Worm (Caenorhabditis elegans) whole organism, early embryonic: ENCODE results near the gene B0563.7.

Source experiments
- B0310.2 ChIP-seq: sonication (generic microtip); optimal IDR thresholded peaks from 2 replicates; lab custom pipeline; 2016; ENCODE audit warnings: mild to moderate bottlenecking, missing genetic modification characterization, missing compliant biosample characterization
- F13C5.2 ChIP-seq: sonication (generic microtip); optimal IDR thresholded peaks from 2 replicates; lab custom pipeline; 2017; ENCODE audit warnings: mild to moderate bottlenecking, missing genetic modification characterization, inconsistent platforms, missing compliant biosample characterization
- aly-1 ChIP-seq: sonication (generic microtip); optimal IDR thresholded peaks from 2 replicates; lab custom pipeline; 2016; ENCODE audit warnings: missing genetic modification characterization, missing compliant biosample characterization
- ama-1 ChIP-seq: fragments of 150-350 bp; optimal IDR thresholded peaks from 2 replicates; lab custom pipeline; 2014
- ceh-13 ChIP-seq: fragments of 200-800 bp; sonication (Bioruptor generic); optimal IDR thresholded peaks from 2 replicates; lab custom pipeline; 2018; ENCODE audit warnings: mild to moderate bottlenecking, missing genetic modification characterization, missing compliant biosample characterization
- ceh-36 ChIP-seq: sonication (generic microtip); optimal IDR thresholded peaks from 2 replicates; lab custom pipeline; 2016; ENCODE audit warnings: missing genetic modification characterization, inconsistent platforms, missing compliant biosample characterization
- ets-7 ChIP-seq: sonication (generic microtip); optimal IDR thresholded peaks from 2 replicates; lab custom pipeline; 2016; ENCODE audit warnings: missing genotype, missing genetic modification characterization, missing compliant biosample characterization
- flt-1 ChIP-seq: fragments of 200-800 bp; sonication (Bioruptor generic); IDR thresholded peaks from 2 replicates; pipeline ENCODE4 v1.3.6; 2022; ENCODE audit warnings: missing genetic modification characterization, missing compliant biosample characterization
- hmbx-1 ChIP-seq: sonication (generic microtip); optimal IDR thresholded peaks from 2 replicates; lab custom pipeline; 2016; ENCODE audit warnings: mild to moderate bottlenecking, missing genetic modification characterization, missing compliant biosample characterization
- hmg-4 ChIP-seq: fragments of 200-800 bp; sonication (Bioruptor generic); optimal IDR thresholded peaks from 2 replicates; lab custom pipeline; 2018; ENCODE audit warnings: mild to moderate bottlenecking, missing genetic modification characterization, missing compliant biosample characterization
- hnd-1 ChIP-seq: sonication (generic microtip); optimal IDR thresholded peaks from 2 replicates; lab custom pipeline; 2016; ENCODE audit warnings: missing genetic modification characterization, missing compliant biosample characterization
- pes-1 ChIP-seq: fragments of 200-800 bp; sonication (Bioruptor generic); IDR thresholded peaks from 2 replicates; pipeline ENCODE4 v1.3.6; 2022; ENCODE audit warnings: missing genetic modification reagents, missing genetic modification characterization, missing compliant biosample characterization
- scrt-1 ChIP-seq: fragments of 200-800 bp; sonication (Bioruptor generic); IDR thresholded peaks from 2 replicates; pipeline ENCODE4 v1.3.6; 2022; ENCODE audit warnings: missing genetic modification characterization, missing compliant biosample characterization
- sea-1 ChIP-seq: fragments of 200-800 bp; sonication (Bioruptor generic); conservative IDR thresholded peaks from 2 replicates; pipeline ENCODE4 v1.3.6; 2022; ENCODE audit warnings: missing genetic modification characterization, missing compliant biosample characterization
- tbx-11 ChIP-seq: fragments of 200-800 bp; sonication (Bioruptor generic); IDR thresholded peaks from 2 replicates; pipeline ENCODE4 v1.3.6; 2022; ENCODE audit warnings: missing genetic modification characterization, missing compliant biosample characterization
- tbx-37 ChIP-seq: fragments of 200-800 bp; sonication (Bioruptor generic); conservative IDR thresholded peaks from 2 replicates; pipeline ENCODE4 v1.3.6; 2022; ENCODE audit warnings: missing genetic modification reagents, missing genetic modification characterization, missing compliant biosample characterization
- tra-4 ChIP-seq: sonication (generic microtip); optimal IDR thresholded peaks from 2 replicates; lab custom pipeline; 2017; ENCODE audit warnings: missing genetic modification characterization, missing compliant biosample characterization

The B0563.7 gene

DNA sequence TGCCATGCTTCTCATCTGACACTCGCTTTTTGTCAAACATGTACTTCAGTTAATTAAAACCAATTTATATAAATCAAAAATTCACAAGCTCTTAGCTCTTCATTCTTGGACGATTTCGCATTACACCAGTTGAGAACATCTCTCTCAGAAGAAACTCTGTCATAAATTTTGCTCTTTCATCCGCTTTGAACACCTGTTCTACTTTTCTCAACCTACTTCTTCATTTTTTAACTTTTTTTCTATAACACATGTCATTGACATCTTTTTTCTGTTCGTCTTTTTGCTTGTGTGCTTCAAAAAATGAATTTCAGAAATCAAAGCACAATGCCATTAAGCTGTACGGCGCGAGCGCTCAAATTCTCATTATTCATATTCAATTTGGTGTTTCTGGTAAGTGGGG, 8.7 kb upstream of the B0563.7 start, which contains the start of gene tsp-11:
tsp-11 (plus strand) TSS at position 301 of the 400 bp plus-strand sequence.
- TF ChIP-seq hnd-1 (tag; lab: Kevin White, UChicago) (no peak), ceh-36 (tag; lab: Kevin White, UChicago) (no peak), hmbx-1 (tag; lab: Kevin White, UChicago) (no peak), B0310.2 (tag; lab: Kevin White, UChicago) (no peak), pes-1 (no peak), ama-1 (lab: Kevin White, UChicago) (no peak), tra-4 (tag; lab: Kevin White, UChicago) (no peak), sea-1 (GFP tag; lab: Robert Waterston, UW) (no peak), ceh-13 (GFP tag; lab: Kevin White, UChicago) (no peak), scrt-1 (GFP tag; lab: Robert Waterston, UW) (no peak), tbx-11 (GFP tag; lab: Robert Waterston, UW) (no peak), hmg-4 (GFP tag; lab: Kevin White, UChicago) (no peak), ets-7 (no peak), F13C5.2 (tag; lab: Kevin White, UChicago) (no peak), flt-1 (GFP tag; lab: Robert Waterston, UW) (no peak)

ce11 chrX:9161253-9161904, 7.3 kb upstream of the B0563.7 start:
- TF ChIP-seq tra-4 (tag; lab: Kevin White, UChicago), result no peak
- no peak for TF ChIP-seq hmg-4 (GFP tag; lab: Kevin White, UChicago)
- no peak for TF ChIP-seq hmbx-1 (tag; lab: Kevin White, UChicago)
- TF ChIP-seq aly-1 (tag; lab: Kevin White, UChicago), result no peak
- no peak for TF ChIP-seq ets-7
- TF ChIP-seq ama-1 (lab: Kevin White, UChicago), result no peak
- TF ChIP-seq tbx-11 (GFP tag; lab: Robert Waterston, UW), result no peak
- TF ChIP-seq sea-1 (GFP tag; lab: Robert Waterston, UW), result no peak
- no peak for TF ChIP-seq hnd-1 (tag; lab: Kevin White, UChicago)
- no peak for TF ChIP-seq B0310.2 (tag; lab: Kevin White, UChicago)

ce11 chrX:9155751-9156150, 1.6 kb upstream of the B0563.7 start:
- TF ChIP-seq ceh-13 (GFP tag; lab: Kevin White, UChicago) (no peak), ets-7 (no peak), flt-1 (GFP tag; lab: Robert Waterston, UW) (no peak), ama-1 (lab: Kevin White, UChicago) (no peak), tra-4 (tag; lab: Kevin White, UChicago) (no peak), tbx-37 (GFP tag; lab: Robert Waterston, UW) (no peak)

- TF ChIP-seq B0310.2 (tag; lab: Kevin White, UChicago) (no peak), hmbx-1 (tag; lab: Kevin White, UChicago) (no peak), ceh-13 (GFP tag; lab: Kevin White, UChicago) (no peak), sea-1 (GFP tag; lab: Robert Waterston, UW) (no peak), tra-4 (tag; lab: Kevin White, UChicago) (no peak), ama-1 (lab: Kevin White, UChicago) (no peak), flt-1 (GFP tag; lab: Robert Waterston, UW) (no peak), scrt-1 (GFP tag; lab: Robert Waterston, UW) (no peak), F13C5.2 (tag; lab: Kevin White, UChicago) (no peak)
These were observed 3.8 kb downstream of the B0563.7 start, which contains the start of gene tmbi-4 for ce11 chrX:9150269-9150744. Gene tmbi-4, plus strand, starts transcription at chrX:9150694.

DNA sequence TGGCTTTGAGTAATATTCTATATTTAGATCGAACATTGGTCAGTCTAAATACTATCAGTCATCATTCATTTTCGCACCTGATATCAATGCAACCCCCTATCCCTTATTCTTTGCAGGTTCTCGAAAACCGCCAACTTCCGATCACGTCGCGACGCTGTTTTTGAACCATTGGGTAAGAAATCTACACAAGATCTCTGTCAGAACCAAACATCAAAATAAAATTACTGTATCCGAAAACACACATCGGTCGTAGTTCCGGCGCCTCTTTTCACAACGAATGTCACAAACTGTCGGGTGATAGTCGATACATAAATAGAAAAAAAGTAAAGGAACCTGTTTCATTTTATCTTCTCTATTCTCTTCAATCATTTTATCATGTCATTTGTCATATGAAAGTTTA, 7.2 kb downstream of the B0563.7 start:
- TF ChIP-seq tbx-11 (GFP tag; lab: Robert Waterston, UW) (no peak), ets-7 (no peak), scrt-1 (GFP tag; lab: Robert Waterston, UW) (no peak), ceh-13 (GFP tag; lab: Kevin White, UChicago) (no peak), ceh-36 (tag; lab: Kevin White, UChicago) (no peak)

- TF ChIP-seq ceh-36 (tag; lab: Kevin White, UChicago) (no peak), scrt-1 (GFP tag; lab: Robert Waterston, UW) (no peak), pes-1 (no peak), ama-1 (lab: Kevin White, UChicago) (no peak), F13C5.2 (tag; lab: Kevin White, UChicago) (no peak), ceh-13 (GFP tag; lab: Kevin White, UChicago) (no peak), tra-4 (tag; lab: Kevin White, UChicago) (no peak), flt-1 (GFP tag; lab: Robert Waterston, UW) (no peak), hnd-1 (tag; lab: Kevin White, UChicago) (no peak), hmbx-1 (tag; lab: Kevin White, UChicago) (no peak), sea-1 (GFP tag; lab: Robert Waterston, UW) (no peak), hmg-4 (GFP tag; lab: Kevin White, UChicago) (no peak), ets-7 (no peak), tbx-37 (GFP tag; lab: Robert Waterston, UW) (no peak), B0310.2 (tag; lab: Kevin White, UChicago) (no peak), aly-1 (tag; lab: Kevin White, UChicago) (no peak), tbx-11 (GFP tag; lab: Robert Waterston, UW) (no peak)
These were observed 8.3 kb downstream of the B0563.7 start, which contains the start of gene B0563.5 for ce11 chrX:9145848-9146247. Gene B0563.5, plus strand, starts transcription at chrX:9146148.

DNA sequence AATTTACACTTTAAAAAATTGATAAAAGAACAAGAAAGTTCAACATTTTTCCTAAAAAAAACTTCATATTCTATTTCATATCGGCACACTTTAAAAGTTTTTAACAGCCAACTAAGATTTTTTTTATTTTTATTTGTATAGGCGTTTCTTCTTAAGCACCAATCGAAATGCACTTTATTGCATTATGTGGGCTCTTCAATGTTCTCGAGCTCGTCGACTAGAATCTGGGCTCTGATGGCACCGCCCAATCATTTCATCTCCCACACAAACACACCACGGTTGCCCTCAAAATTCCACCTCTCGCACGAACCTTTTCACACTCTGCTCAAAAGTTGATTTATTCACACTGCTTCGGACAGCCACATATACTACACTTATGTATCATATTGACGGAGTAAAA, 16.7 kb downstream of the B0563.7 start, which contains the start of gene B0563.6:
B0563.6 (plus strand) TSS at position 301 of the 400 bp plus-strand sequence.
- TF ChIP-seq tbx-11 (GFP tag; lab: Robert Waterston, UW), result no peak
- no peak for TF ChIP-seq aly-1 (tag; lab: Kevin White, UChicago)
- no peak for TF ChIP-seq hmg-4 (GFP tag; lab: Kevin White, UChicago)
- TF ChIP-seq ceh-36 (tag; lab: Kevin White, UChicago), result no peak
- TF ChIP-seq tra-4 (tag; lab: Kevin White, UChicago), result no peak
- no peak for TF ChIP-seq hnd-1 (tag; lab: Kevin White, UChicago)
- no peak for TF ChIP-seq sea-1 (GFP tag; lab: Robert Waterston, UW)
- TF ChIP-seq scrt-1 (GFP tag; lab: Robert Waterston, UW), result no peak
- no peak for TF ChIP-seq F13C5.2 (tag; lab: Kevin White, UChicago)
- no peak for TF ChIP-seq pes-1
- TF ChIP-seq ets-7, result no peak
- TF ChIP-seq hmbx-1 (tag; lab: Kevin White, UChicago), result no peak
- TF ChIP-seq flt-1 (GFP tag; lab: Robert Waterston, UW), result no peak
- TF ChIP-seq ama-1 (lab: Kevin White, UChicago), result no peak
- no peak for TF ChIP-seq B0310.2 (tag; lab: Kevin White, UChicago)
- no peak for TF ChIP-seq ceh-13 (GFP tag; lab: Kevin White, UChicago)
- TF ChIP-seq tbx-37 (GFP tag; lab: Robert Waterston, UW), result no peak
